Worm (Caenorhabditis elegans): Measurements from ENCODE around the gene C02H6.1.

DNA sequence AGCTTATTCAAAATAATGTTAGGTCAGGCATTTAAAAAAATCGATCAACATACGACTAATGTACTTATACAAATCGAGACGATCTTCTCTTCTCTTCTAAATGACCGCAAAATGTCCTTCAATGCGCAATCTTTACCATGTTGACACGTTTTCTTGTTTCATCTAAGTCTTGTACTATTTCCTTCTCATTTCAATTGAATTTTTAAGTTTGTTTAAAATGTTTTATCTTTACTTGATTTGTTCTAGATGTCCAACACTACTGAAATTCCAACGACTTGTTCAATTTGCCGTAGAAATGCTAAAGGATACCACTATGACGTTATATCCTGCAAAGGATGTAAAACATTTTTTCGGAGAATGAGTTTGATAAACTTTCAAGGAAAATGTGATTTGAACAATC lies 47.7 kb downstream of the C02H6.1 start, which contains the start of the genes nhr-263 and nhr-148:
- TF ChIP-seq med-1 (GFP tag; optimal IDR thresholded peaks at IDR 0.05; ENCODE audit: insufficient read depth) (no peak), klf-2 (GFP tag; conservative IDR thresholded peaks at IDR 0.05) (no peak), ztf-29 (GFP tag; IDR thresholded peaks at IDR 0.05) (no peak)

Measured in whole organism, midembryonic.